Fruit fly (Drosophila melanogaster) whole organism, embryonic: ENCODE data around the gene dec.

Experiments
- Ada2b ChIP-seq: fragments of 200-800 bp; sonication (Bioruptor generic); IDR thresholded peaks from 2 replicates; pipeline ENCODE4 v1.3.6; 2022; ENCODE audit warnings: missing biosample characterization, missing genetic modification characterization
- Atf6 ChIP-seq: fragments of 200-800 bp; sonication (Bioruptor generic); IDR thresholded peaks from 2 replicates; pipeline ENCODE4 v1.3.6; 2022; ENCODE audit warnings: missing biosample characterization, missing genetic modification characterization
- C15 ChIP-seq: fragments of 200-800 bp; sonication (Bioruptor generic); IDR thresholded peaks from 3 replicates; pipeline ENCODE4 v1.3.6; 2022; ENCODE audit warnings: missing biosample characterization, missing genetic modification characterization
- CG1024 ChIP-seq: fragments of 200-800 bp; sonication (Bioruptor generic); IDR thresholded peaks from 2 replicates; pipeline ENCODE4 v1.3.6; 2022; ENCODE audit warnings: missing biosample characterization, missing genetic modification characterization
- CG11504 ChIP-seq: fragments of 200-800 bp; sonication (Bioruptor generic); optimal IDR thresholded peaks from 3 replicates; lab custom pipeline; 2019; ENCODE audit warnings: missing biosample characterization, mild to moderate bottlenecking, missing genetic modification characterization, moderate library complexity
- CG11723 ChIP-seq: fragments of 200-800 bp; sonication (Bioruptor generic); optimal IDR thresholded peaks from 2 replicates; lab custom pipeline; 2017; ENCODE audit warnings: missing biosample characterization, mild to moderate bottlenecking, missing genetic modification characterization
- CG12219 ChIP-seq: fragments of 200-800 bp; sonication (Bioruptor generic); optimal IDR thresholded peaks from 3 replicates; lab custom pipeline; 2018; ENCODE audit warnings: missing biosample characterization, mild to moderate bottlenecking, missing genetic modification characterization
- CG12744 ChIP-seq: fragments of 200-800 bp; sonication (Bioruptor generic); optimal IDR thresholded peaks from 2 replicates; lab custom pipeline; 2016; ENCODE audit warnings: missing biosample characterization, missing genetic modification characterization
- CG13296 ChIP-seq: fragments of 200-800 bp; sonication (Bioruptor generic); optimal IDR thresholded peaks from 3 replicates; lab custom pipeline; 2018; ENCODE audit warnings: missing biosample characterization, mild to moderate bottlenecking, missing genetic modification characterization
- CG13894 ChIP-seq: fragments of 200-800 bp; sonication (Bioruptor generic); optimal IDR thresholded peaks from 3 replicates; lab custom pipeline; 2018; ENCODE audit warnings: missing biosample characterization, mild to moderate bottlenecking, missing genetic modification characterization, moderate library complexity
- CG14014 ChIP-seq: fragments of 200-800 bp; sonication (Bioruptor generic); IDR thresholded peaks from 2 replicates; pipeline ENCODE4 v1.3.6; 2022; ENCODE audit warnings: missing biosample characterization, missing genetic modification characterization
- CG15696 ChIP-seq: fragments of 200-800 bp; sonication (Bioruptor generic); optimal IDR thresholded peaks from 2 replicates; lab custom pipeline; 2019; ENCODE audit warnings: missing biosample characterization, mild to moderate bottlenecking, missing genetic modification characterization, moderate library complexity
- CG17829 ChIP-seq: fragments of 200-800 bp; optimal IDR thresholded peaks from 2 replicates; lab custom pipeline; 2019; ENCODE audit warnings: missing biosample characterization, mild to moderate bottlenecking, missing genetic modification characterization, moderate library complexity
- CG18476 ChIP-seq: fragments of 200-800 bp; sonication (Bioruptor generic); optimal IDR thresholded peaks from 2 replicates; lab custom pipeline; 2016; ENCODE audit warnings: missing biosample characterization, mild to moderate bottlenecking, missing genetic modification characterization
- CG2129 ChIP-seq: fragments of 200-800 bp; sonication (Bioruptor generic); IDR thresholded peaks from 2 replicates; pipeline ENCODE4 v1.3.6; 2022; ENCODE audit warnings: missing biosample characterization, missing genetic modification characterization; ENCODE audit not compliant: partially characterized antibody
- CG31441 ChIP-seq: fragments of 200-800 bp; sonication (Bioruptor generic); IDR thresholded peaks from 2 replicates; pipeline ENCODE4 v1.3.6; 2022; ENCODE audit warnings: missing biosample characterization, missing genetic modification characterization
- CG33557 ChIP-seq: fragments of 200-800 bp; sonication (Bioruptor generic); optimal IDR thresholded peaks from 2 replicates; lab custom pipeline; 2019; ENCODE audit warnings: missing biosample characterization, mild to moderate bottlenecking, missing genetic modification characterization, moderate library complexity
- CG42726 ChIP-seq: fragments of 200-800 bp; sonication (Bioruptor generic); IDR thresholded peaks from 2 replicates; pipeline ENCODE4 v1.3.6; 2022; ENCODE audit warnings: missing biosample characterization, missing genetic modification characterization; ENCODE audit not compliant: partially characterized antibody
- CG43689 ChIP-seq: fragments of 200-800 bp; sonication (Bioruptor generic); IDR thresholded peaks from 2 replicates; pipeline ENCODE4 v1.3.6; 2022; ENCODE audit warnings: missing biosample characterization, missing genetic modification characterization
- CG4617 ChIP-seq: fragments of 200-800 bp; sonication (Bioruptor generic); optimal IDR thresholded peaks from 3 replicates; lab custom pipeline; 2016; ENCODE audit warnings: missing biosample characterization, missing genetic modification characterization, borderline replicate concordance
- CG6175 ChIP-seq: fragments of 200-800 bp; sonication (Bioruptor generic); IDR thresholded peaks from 3 replicates; pipeline ENCODE4 v1.3.6; 2022; ENCODE audit warnings: missing biosample characterization, missing genetic modification characterization
- CG8478 ChIP-seq: fragments of >200 bp; optimal IDR thresholded peaks from 2 replicates; lab custom pipeline; 2018
- CTCF ChIP-seq: fragments of 200-800 bp; sonication (Bioruptor generic); optimal IDR thresholded peaks from 2 replicates; lab custom pipeline; 2017; ENCODE audit warnings: missing biosample characterization, mild to moderate bottlenecking, missing genetic modification characterization, moderate library complexity
- Deaf1 ChIP-seq: fragments of 200-800 bp; optimal IDR thresholded peaks from 3 replicates; lab custom pipeline; 2019; ENCODE audit warnings: missing biosample characterization, mild to moderate bottlenecking, missing genetic modification characterization, moderate library complexity
- Dek ChIP-seq: fragments of 200-800 bp; sonication (Bioruptor generic); optimal IDR thresholded peaks from 3 replicates; lab custom pipeline; 2019; ENCODE audit warnings: missing biosample characterization, mild to moderate bottlenecking, missing genetic modification characterization, moderate library complexity
- Dfd ChIP-seq, 2 experiments: fragments of >200 bp; optimal IDR thresholded peaks; 2 replicates each; lab custom pipeline; 2017; ENCODE audit warnings: missing biosample characterization in 2 of 2, missing genetic modification characterization in 2 of 2
- Eip74EF ChIP-seq, 2 experiments: fragments of 200-800 bp in 1 of 2; fragments of >200 bp in 1 of 2; sonication (Bioruptor generic) in 1 of 2; optimal IDR thresholded peaks; 2 replicates each; lab custom pipeline; 2017 to 2019; ENCODE audit warnings: missing biosample characterization in 2 of 2, missing genetic modification characterization in 2 of 2, mild to moderate bottlenecking in 1 of 2, moderate library complexity in 1 of 2
- Gsc ChIP-seq: fragments of 200-800 bp; sonication (Bioruptor generic); IDR thresholded peaks from 2 replicates; pipeline ENCODE4 v1.3.6; 2022; ENCODE audit warnings: missing biosample characterization, missing genetic modification characterization
- Kr ChIP-seq: fragments of 200-800 bp; sonication (Bioruptor generic); optimal IDR thresholded peaks from 2 replicates; lab custom pipeline; 2017; ENCODE audit warnings: missing biosample characterization, mild to moderate bottlenecking, missing genetic modification characterization
- MBD-R2 ChIP-seq: fragments of 200-800 bp; sonication (Bioruptor generic); IDR thresholded peaks from 2 replicates; pipeline ENCODE4 v1.3.6; 2022; ENCODE audit warnings: missing biosample characterization, missing genetic modification characterization
- Mes4 ChIP-seq: fragments of 200-800 bp; sonication (Bioruptor generic); optimal IDR thresholded peaks from 2 replicates; lab custom pipeline; 2016; ENCODE audit warnings: missing biosample characterization, missing genetic modification characterization
- NK7.1 ChIP-seq: fragments of 200-800 bp; sonication (Bioruptor generic); optimal IDR thresholded peaks from 3 replicates; lab custom pipeline; 2016; ENCODE audit warnings: missing biosample characterization, missing genetic modification characterization
- Oaz ChIP-seq: fragments of 200-800 bp; sonication (Bioruptor generic); IDR thresholded peaks from 2 replicates; pipeline ENCODE4 v1.3.6; 2022; ENCODE audit warnings: missing biosample characterization, missing genetic modification characterization
- Vsx1 ChIP-seq: fragments of 200-800 bp; sonication (Bioruptor generic); optimal IDR thresholded peaks from 2 replicates; lab custom pipeline; 2017; ENCODE audit warnings: missing biosample characterization, mild to moderate bottlenecking, missing genetic modification characterization, missing genetic modification reagents
- aop ChIP-seq: fragments of 200-800 bp; sonication (Bioruptor generic); IDR thresholded peaks from 2 replicates; pipeline ENCODE4 v1.3.6; 2022; ENCODE audit warnings: missing biosample characterization, missing genetic modification characterization
- bbx ChIP-seq: fragments of 200-800 bp; sonication (Bioruptor generic); IDR thresholded peaks from 2 replicates; pipeline ENCODE4 v1.3.6; 2022; ENCODE audit warnings: missing biosample characterization, missing genetic modification characterization; ENCODE audit not compliant: partially characterized antibody
- chinmo ChIP-seq: fragments of 200-800 bp; sonication (Bioruptor generic); IDR thresholded peaks from 4 replicates; pipeline ENCODE4 v1.3.6; 2022; ENCODE audit warnings: missing biosample characterization, missing genetic modification characterization; ENCODE audit not compliant: partially characterized antibody
- chn ChIP-seq: fragments of 200-800 bp; sonication (Bioruptor generic); optimal IDR thresholded peaks from 2 replicates; lab custom pipeline; 2016; ENCODE audit warnings: missing biosample characterization, missing genetic modification characterization
- danr ChIP-seq: fragments of 200-800 bp; sonication (Bioruptor generic); IDR thresholded peaks from 2 replicates; pipeline ENCODE4 v1.3.6; 2022; ENCODE audit warnings: missing biosample characterization, missing genetic modification characterization
- ems ChIP-seq: fragments of 200-800 bp; sonication (Bioruptor generic); optimal IDR thresholded peaks from 3 replicates; lab custom pipeline; 2016; ENCODE audit warnings: missing biosample characterization, missing genetic modification characterization
- ewg ChIP-seq: fragments of 200-800 bp; sonication (Bioruptor generic); optimal IDR thresholded peaks from 3 replicates; lab custom pipeline; 2017; ENCODE audit warnings: mild to moderate bottlenecking, missing biosample characterization, missing genetic modification reagents, missing genetic modification characterization
- jigr1 ChIP-seq: fragments of 200-800 bp; sonication (Bioruptor generic); IDR thresholded peaks from 3 replicates; pipeline ENCODE4 v1.3.6; 2022; ENCODE audit warnings: missing biosample characterization, missing genetic modification characterization
- lmd ChIP-seq: fragments of 200-800 bp; sonication (Bioruptor generic); IDR thresholded peaks from 2 replicates; pipeline ENCODE4 v1.3.6; 2022; ENCODE audit warnings: missing biosample characterization, missing genetic modification characterization
- mam ChIP-seq: fragments of 200-800 bp; sonication (Bioruptor generic); optimal IDR thresholded peaks from 3 replicates; lab custom pipeline; 2016; ENCODE audit warnings: missing biosample characterization, missing genetic modification characterization
- mld ChIP-seq: fragments of 200-800 bp; sonication (Bioruptor generic); IDR thresholded peaks from 3 replicates; pipeline ENCODE4 v1.3.6; 2022; ENCODE audit warnings: missing biosample characterization, missing genetic modification characterization; ENCODE audit not compliant: partially characterized antibody
- pros ChIP-seq: fragments of 200-800 bp; sonication (Bioruptor generic); optimal IDR thresholded peaks from 3 replicates; lab custom pipeline; 2019; ENCODE audit warnings: missing biosample characterization, mild to moderate bottlenecking, missing genetic modification characterization, moderate library complexity
- scrt ChIP-seq: fragments of 200-800 bp; sonication (Bioruptor generic); optimal IDR thresholded peaks from 2 replicates; lab custom pipeline; 2018; ENCODE audit warnings: missing biosample characterization, mild to moderate bottlenecking, missing genetic modification characterization, moderate library complexity
- slp2 ChIP-seq: fragments of 200-800 bp; sonication (Bioruptor generic); optimal IDR thresholded peaks from 2 replicates; lab custom pipeline; 2016; ENCODE audit warnings: missing biosample characterization, missing genetic modification characterization
- vfl ChIP-seq: fragments of 200-800 bp; sonication (Bioruptor generic); optimal IDR thresholded peaks from 2 replicates; lab custom pipeline; 2016; ENCODE audit warnings: missing biosample characterization, missing genetic modification characterization

dec gene

DNA sequence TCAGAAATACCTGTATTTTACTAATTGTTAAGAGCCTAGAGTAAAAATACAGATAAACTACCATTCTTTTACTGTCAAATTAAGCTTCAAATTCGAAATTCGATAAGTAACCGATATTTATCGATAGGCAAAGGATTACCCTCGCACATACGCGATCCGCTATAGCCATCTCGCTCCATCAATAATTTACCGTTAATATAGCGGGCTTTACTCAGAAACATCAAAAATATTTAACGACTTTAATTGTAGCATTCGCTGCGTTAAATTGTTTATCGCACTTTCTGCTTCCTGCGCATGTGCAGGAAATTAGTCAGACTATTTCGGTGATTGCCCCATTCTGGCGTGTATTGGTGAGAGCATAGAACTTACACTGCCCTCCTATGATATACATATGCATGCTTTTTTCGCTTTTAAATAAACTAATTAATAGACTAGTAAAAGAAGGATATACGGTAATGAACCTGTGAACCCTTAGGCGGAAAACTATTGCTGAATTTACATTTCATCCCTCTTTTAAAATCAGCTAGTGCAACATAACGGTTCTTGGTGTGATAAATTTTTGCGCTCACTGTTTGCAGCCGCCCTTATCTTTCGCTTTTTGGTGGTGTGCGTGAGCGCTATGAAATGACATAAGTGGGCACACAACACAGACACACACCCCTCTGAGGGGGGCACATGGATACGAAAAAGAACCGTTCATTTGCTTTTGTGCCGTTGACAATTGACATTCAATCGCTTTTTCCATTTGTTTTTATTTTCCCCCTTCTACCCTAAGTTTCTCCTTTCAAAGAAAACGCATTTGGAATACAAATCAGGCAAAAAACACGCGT lies 35.4 kb upstream of the dec start, which contains the start of the genes dpr14 and spidey (continued):
- TF ChIP-seq Vsx1 (peak; percentile 82), CTCF (GFP tag; lab: Kevin White, UChicago) (peak; percentile 42), scrt (GFP tag; lab: Kevin White, UChicago) (peak; percentile 90), mld (GFP tag; lab: Robert Waterston, UW) (no peak), NK7.1 (GFP tag; lab: Kevin White, UChicago) (peak; percentile 38), CG12219 (peak; percentile 89), slp2 (GFP tag; lab: Kevin White, UChicago) (peak; percentile 83), Dfd (GFP tag; optimal IDR thresholded peaks at IDR 0.05; lab: Kevin White, UChicago) (no peak), Kr (GFP tag; lab: Kevin White, UChicago) (no peak), jigr1 (peak; percentile 66; the same call in 2 of the 3 replicates), C15 (GFP tag; lab: Robert Waterston, UW) (peak; percentile 71; the same call in 1 of the 3 replicates), mam (peak; percentile 88), ems (GFP tag; lab: Kevin White, UChicago) (peak; percentile 89), CG31441 (peak; percentile 88), CG43689 (GFP tag; lab: Robert Waterston, UW) (peak; percentile 46; the same call in 1 of the 2 replicates), Eip74EF (GFP tag; optimal IDR thresholded peaks at IDR 0.05; lab: Kevin White, UChicago) (peak in 1 of 2 experiments; percentile 84), bbx (GFP tag; lab: Robert Waterston, UW) (no peak), chinmo (GFP tag; lab: Robert Waterston, UW) (0 out of 4 replicates have a peak, but pooled peaks have one; percentile 36), Dek (tag; lab: Kevin White, UChicago) (peak; percentile 90), Gsc (peak; percentile 62), CG11504 (tag; lab: Kevin White, UChicago) (peak; percentile 89), Oaz (GFP tag; lab: Robert Waterston, UW) (peak; percentile 86), Mes4 (GFP tag; lab: Kevin White, UChicago) (peak; percentile 79), CG17829 (tag; lab: Kevin White, UChicago) (peak; percentile 90), CG8478 (lab: Kevin White, UChicago) (peak; percentile 36), CG33557 (GFP tag; lab: Kevin White, UChicago) (peak; percentile 77), CG4617 (GFP tag; lab: Kevin White, UChicago) (peak; percentile 60), aop (GFP tag; lab: Robert Waterston, UW) (peak; percentile 56; the same call in 1 of the 2 replicates), vfl (GFP tag; lab: Kevin White, UChicago) (peak; percentile 80), danr (peak; percentile 84), CG18476 (GFP tag; lab: Kevin White, UChicago) (peak; percentile 85), Atf6 (GFP tag; lab: Robert Waterston, UW) (peak; percentile 91), Deaf1 (tag; lab: Kevin White, UChicago) (peak; percentile 69), CG14014 (GFP tag; lab: Robert Waterston, UW) (peak; percentile 93), Ada2b (GFP tag; lab: Robert Waterston, UW) (peak; percentile 89), pros (peak; percentile 78), chn (GFP tag; lab: Kevin White, UChicago) (peak; percentile 80), CG6175 (GFP tag; lab: Robert Waterston, UW) (peak; percentile 80), CG1024 (GFP tag; lab: Robert Waterston, UW) (peak; percentile 61), CG15696 (tag; lab: Kevin White, UChicago) (peak; percentile 68), CG11723 (GFP tag; lab: Kevin White, UChicago) (peak; percentile 80), MBD-R2 (GFP tag; lab: Robert Waterston, UW) (peak; percentile 80; the same call in 1 of the 2 replicates), CG13894 (peak; percentile 93), ewg (GFP tag; lab: Kevin White, UChicago) (peak; percentile 89), CG12744 (GFP tag; lab: Kevin White, UChicago) (peak; percentile 71), CG13296 (GFP tag; lab: Kevin White, UChicago) (peak; percentile 92), CG2129 (GFP tag; lab: Robert Waterston, UW) (no peak), lmd (GFP tag; lab: Robert Waterston, UW) (peak; percentile 91), CG42726 (no peak)
